Worm (Caenorhabditis elegans): Measurements from ENCODE around the gene F28B12.6.

DNA sequence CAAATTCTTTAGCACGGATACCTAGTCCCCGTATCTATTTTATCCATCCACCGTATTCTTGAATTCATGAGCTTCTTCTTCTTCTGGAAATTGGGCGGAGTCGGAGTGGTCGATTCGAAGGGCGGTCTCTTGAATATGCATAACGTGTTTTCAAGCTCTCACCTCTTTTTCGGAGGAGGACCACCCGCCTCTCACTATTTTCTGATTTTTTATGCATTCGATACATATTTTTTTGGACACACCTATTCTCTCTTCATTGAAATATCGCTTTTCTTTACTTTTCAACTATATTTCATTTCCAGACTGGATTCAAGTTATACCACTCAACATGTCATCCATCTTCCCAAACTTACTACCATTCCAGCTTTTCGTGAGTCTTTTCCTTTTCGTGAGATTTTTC lies 12.2 kb upstream of the F28B12.6 start, which contains the start of gene egl-44:
- TF ChIP-seq W03F9.2 (tag; optimal IDR thresholded peaks at IDR 0.05) (no peak), dao-5 (tag; optimal IDR thresholded peaks at IDR 0.05) (no peak), him-1 (tag; optimal IDR thresholded peaks at IDR 0.05) (no peak)
